Worm (Caenorhabditis elegans) whole organism, early embryonic: Measurements from ENCODE around the gene str-256.

Experiments
- B0310.2 ChIP-seq: sonication (generic microtip); optimal IDR thresholded peaks from 2 replicates; lab custom pipeline; 2016; ENCODE audit warnings: mild to moderate bottlenecking, missing genetic modification characterization, missing compliant biosample characterization
- F13C5.2 ChIP-seq: sonication (generic microtip); optimal IDR thresholded peaks from 2 replicates; lab custom pipeline; 2017; ENCODE audit warnings: mild to moderate bottlenecking, missing genetic modification characterization, inconsistent platforms, missing compliant biosample characterization
- aly-1 ChIP-seq: sonication (generic microtip); optimal IDR thresholded peaks from 2 replicates; lab custom pipeline; 2016; ENCODE audit warnings: missing genetic modification characterization, missing compliant biosample characterization
- ama-1 ChIP-seq: fragments of 150-350 bp; optimal IDR thresholded peaks from 2 replicates; lab custom pipeline; 2014
- ceh-13 ChIP-seq: fragments of 200-800 bp; sonication (Bioruptor generic); optimal IDR thresholded peaks from 2 replicates; lab custom pipeline; 2018; ENCODE audit warnings: mild to moderate bottlenecking, missing genetic modification characterization, missing compliant biosample characterization
- ceh-36 ChIP-seq: sonication (generic microtip); optimal IDR thresholded peaks from 2 replicates; lab custom pipeline; 2016; ENCODE audit warnings: missing genetic modification characterization, inconsistent platforms, missing compliant biosample characterization
- ets-7 ChIP-seq: sonication (generic microtip); optimal IDR thresholded peaks from 2 replicates; lab custom pipeline; 2016; ENCODE audit warnings: missing genotype, missing genetic modification characterization, missing compliant biosample characterization
- flt-1 ChIP-seq: fragments of 200-800 bp; sonication (Bioruptor generic); IDR thresholded peaks from 2 replicates; pipeline ENCODE4 v1.3.6; 2022; ENCODE audit warnings: missing genetic modification characterization, missing compliant biosample characterization
- hmbx-1 ChIP-seq: sonication (generic microtip); optimal IDR thresholded peaks from 2 replicates; lab custom pipeline; 2016; ENCODE audit warnings: mild to moderate bottlenecking, missing genetic modification characterization, missing compliant biosample characterization
- hmg-4 ChIP-seq: fragments of 200-800 bp; sonication (Bioruptor generic); optimal IDR thresholded peaks from 2 replicates; lab custom pipeline; 2018; ENCODE audit warnings: mild to moderate bottlenecking, missing genetic modification characterization, missing compliant biosample characterization
- pes-1 ChIP-seq: fragments of 200-800 bp; sonication (Bioruptor generic); IDR thresholded peaks from 2 replicates; pipeline ENCODE4 v1.3.6; 2022; ENCODE audit warnings: missing genetic modification reagents, missing genetic modification characterization, missing compliant biosample characterization
- scrt-1 ChIP-seq: fragments of 200-800 bp; sonication (Bioruptor generic); IDR thresholded peaks from 2 replicates; pipeline ENCODE4 v1.3.6; 2022; ENCODE audit warnings: missing genetic modification characterization, missing compliant biosample characterization
- sea-1 ChIP-seq: fragments of 200-800 bp; sonication (Bioruptor generic); conservative IDR thresholded peaks from 2 replicates; pipeline ENCODE4 v1.3.6; 2022; ENCODE audit warnings: missing genetic modification characterization, missing compliant biosample characterization
- tbx-11 ChIP-seq: fragments of 200-800 bp; sonication (Bioruptor generic); IDR thresholded peaks from 2 replicates; pipeline ENCODE4 v1.3.6; 2022; ENCODE audit warnings: missing genetic modification characterization, missing compliant biosample characterization
- tbx-37 ChIP-seq: fragments of 200-800 bp; sonication (Bioruptor generic); conservative IDR thresholded peaks from 2 replicates; pipeline ENCODE4 v1.3.6; 2022; ENCODE audit warnings: missing genetic modification reagents, missing genetic modification characterization, missing compliant biosample characterization
- tra-4 ChIP-seq: sonication (generic microtip); optimal IDR thresholded peaks from 2 replicates; lab custom pipeline; 2017; ENCODE audit warnings: missing genetic modification characterization, missing compliant biosample characterization

The str-256 gene

DNA sequence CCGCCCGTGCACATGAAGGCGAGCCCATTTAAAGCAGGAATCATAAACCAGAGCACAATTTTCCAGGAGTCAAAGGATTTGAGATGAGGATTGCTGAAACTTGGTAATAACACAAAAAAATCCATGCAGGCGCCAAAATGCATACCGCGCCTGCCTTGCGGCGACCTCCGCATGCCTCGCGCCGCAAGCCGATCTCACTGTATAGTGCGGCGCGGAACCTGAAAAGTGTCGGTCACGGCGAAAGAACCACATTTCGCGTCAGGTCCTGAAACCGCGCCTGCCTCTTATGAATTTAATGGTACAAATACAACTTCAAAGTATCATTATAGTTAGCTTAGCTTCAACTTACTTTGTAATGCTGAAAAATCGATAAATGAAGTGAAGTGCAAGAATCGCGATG is 595 bp downstream of the str-256 start:
- TF ChIP-seq F13C5.2 (tag; lab: Kevin White, UChicago), result no peak
- TF ChIP-seq sea-1 (GFP tag; lab: Robert Waterston, UW), result no peak
- TF ChIP-seq tbx-11 (GFP tag; lab: Robert Waterston, UW), result no peak
- TF ChIP-seq B0310.2 (tag; lab: Kevin White, UChicago), result no peak
- TF ChIP-seq ets-7 (tag; lab: Kevin White, UChicago), result no peak
- TF ChIP-seq ama-1, result no peak
- TF ChIP-seq tbx-37, result no peak
- no peak for TF ChIP-seq scrt-1
- no peak for TF ChIP-seq ceh-13
- no peak for TF ChIP-seq aly-1 (tag; lab: Kevin White, UChicago)
- no peak for TF ChIP-seq hmbx-1 (tag; lab: Kevin White, UChicago)
- no peak for TF ChIP-seq hmg-4 (GFP tag; lab: Kevin White, UChicago)
- TF ChIP-seq flt-1 (GFP tag; lab: Robert Waterston, UW), result no peak
- no peak for TF ChIP-seq pes-1 (GFP tag; lab: Robert Waterston, UW)
- TF ChIP-seq ceh-36, result no peak
- no peak for TF ChIP-seq tra-4 (tag; lab: Kevin White, UChicago)

DNA sequence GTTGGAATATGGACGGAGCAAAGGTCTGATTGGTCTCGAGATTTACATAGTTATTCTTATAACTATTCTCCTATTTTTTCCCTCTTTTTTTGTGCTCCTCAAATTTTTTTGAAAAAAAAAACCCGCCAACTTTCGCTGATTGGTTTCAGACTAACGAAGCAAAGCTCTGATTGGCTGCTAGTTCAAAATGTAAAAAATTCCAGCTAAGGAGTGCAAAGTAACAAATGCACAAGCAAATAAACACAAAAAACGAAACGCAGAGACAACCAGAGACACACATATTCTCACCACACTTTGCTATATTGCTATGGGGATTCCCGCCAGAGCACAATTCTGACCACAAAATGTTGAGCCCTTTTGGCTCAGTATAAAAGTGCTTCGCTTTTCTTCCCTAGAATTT is 3.7 kb downstream of the str-256 start, which contains the start of gene T01G6.1:
T01G6.1 (plus strand) TSS at position 301 of the 400 bp plus-strand sequence.
- TF ChIP-seq ets-7 (tag; lab: Kevin White, UChicago) (no peak), tbx-37 (no peak), ceh-13 (no peak), tbx-11 (GFP tag; lab: Robert Waterston, UW) (no peak)

DNA sequence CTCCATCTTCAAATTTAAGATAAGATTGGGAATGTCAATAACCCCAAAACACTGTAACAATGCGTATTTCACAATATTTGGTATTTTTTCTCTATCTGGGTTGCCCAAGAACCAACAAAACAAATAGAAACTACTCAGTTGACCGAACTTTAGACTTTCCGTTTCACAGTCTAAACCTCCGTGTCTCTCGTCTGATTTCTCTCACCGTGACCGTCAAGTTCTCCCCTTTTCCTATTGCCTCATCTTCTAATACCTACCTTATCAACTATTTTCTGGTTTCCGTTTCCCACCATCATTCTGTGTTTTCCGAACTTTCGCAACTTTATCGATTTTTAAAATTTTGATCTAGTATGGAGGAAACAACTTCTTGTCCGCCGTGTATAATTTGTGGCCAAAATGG is 6.8 kb downstream of the str-256 start, which contains the start of gene nhr-131:
nhr-131 (plus strand) TSS at position 87 of the 400 bp plus-strand sequence.
- no peak for TF ChIP-seq hmbx-1 (tag; lab: Kevin White, UChicago)
- TF ChIP-seq tbx-37, result no peak
- no peak for TF ChIP-seq tbx-11 (GFP tag; lab: Robert Waterston, UW)
- TF ChIP-seq scrt-1, result no peak
- no peak for TF ChIP-seq flt-1 (GFP tag; lab: Robert Waterston, UW)
- no peak for TF ChIP-seq sea-1 (GFP tag; lab: Robert Waterston, UW)
- no peak for TF ChIP-seq aly-1 (tag; lab: Kevin White, UChicago)

DNA sequence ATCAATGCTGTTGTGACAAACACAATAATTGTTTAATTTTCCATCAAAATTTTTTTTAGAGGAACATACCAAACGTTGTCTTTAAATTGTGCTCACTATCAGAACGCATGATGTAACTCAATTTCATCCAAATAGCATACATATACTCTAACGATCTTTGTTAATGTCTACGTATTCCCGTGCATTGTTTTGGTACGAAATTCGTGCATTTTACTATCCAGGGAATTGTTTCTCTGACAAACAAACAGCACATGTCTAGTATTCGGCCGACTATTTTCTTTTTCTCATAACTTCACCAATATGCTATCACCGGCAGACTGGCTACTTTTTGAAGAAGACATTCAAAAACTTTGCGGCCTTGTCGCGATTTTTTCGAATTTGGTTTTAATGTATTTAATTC is 9.7 kb downstream of the str-256 start, which contains the start of gene str-196:
str-196 (plus strand) TSS at position 301 of the 400 bp plus-strand sequence.
- TF ChIP-seq tbx-37, result no peak
- no peak for TF ChIP-seq ama-1

DNA sequence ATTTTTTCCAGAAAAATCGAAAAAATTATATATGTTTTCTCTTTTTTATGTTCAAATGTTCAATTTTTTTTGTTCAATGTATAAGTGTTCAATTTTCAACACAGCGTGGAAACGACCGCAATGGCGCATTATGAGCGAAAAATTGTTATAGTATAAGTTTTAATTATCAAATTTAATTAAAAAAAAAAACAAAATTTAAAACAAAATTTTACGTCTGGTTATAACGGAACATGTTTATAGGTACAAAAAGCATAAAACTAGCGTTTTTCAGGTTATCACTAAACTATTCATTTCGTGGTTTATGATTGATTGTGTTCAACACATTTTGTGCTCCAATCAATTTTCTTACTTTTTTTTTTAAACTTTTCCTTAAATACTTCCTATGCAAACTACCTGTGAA is 11.8 kb downstream of the str-256 start, which contains the start of gene nhr-106:
nhr-106 (plus strand) TSS at position 301 of the 400 bp plus-strand sequence.
- TF ChIP-seq hmbx-1 (tag; lab: Kevin White, UChicago) (no peak), tbx-37 (no peak), aly-1 (tag; lab: Kevin White, UChicago) (no peak)

DNA sequence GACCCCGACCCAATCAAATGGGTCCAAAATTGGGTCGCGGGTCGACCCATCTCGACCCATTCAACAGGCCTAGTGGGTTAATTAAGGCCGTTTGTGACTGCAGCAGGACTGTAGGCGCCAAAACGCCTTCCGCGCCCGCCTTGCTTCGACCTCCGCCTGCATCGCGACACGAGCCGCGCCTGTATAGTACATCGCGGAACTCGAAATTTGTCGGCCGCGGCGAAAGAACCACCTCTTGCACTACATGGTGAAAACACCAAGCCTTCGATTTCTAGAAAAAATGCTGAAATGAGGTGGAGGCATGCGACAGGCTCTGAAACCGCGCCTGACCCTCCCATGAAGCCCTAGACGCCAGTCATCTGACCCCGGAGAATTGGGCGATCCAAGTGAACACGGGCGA is 13.2 kb downstream of the str-256 start:
- TF ChIP-seq aly-1 (tag; lab: Kevin White, UChicago) (no peak), pes-1 (GFP tag; lab: Robert Waterston, UW) (no peak), hmbx-1 (tag; lab: Kevin White, UChicago) (no peak), tbx-11 (GFP tag; lab: Robert Waterston, UW) (no peak), flt-1 (GFP tag; lab: Robert Waterston, UW) (no peak), ama-1 (no peak), F13C5.2 (tag; lab: Kevin White, UChicago) (no peak), tra-4 (tag; lab: Kevin White, UChicago) (no peak), tbx-37 (no peak), ceh-13 (no peak)

DNA sequence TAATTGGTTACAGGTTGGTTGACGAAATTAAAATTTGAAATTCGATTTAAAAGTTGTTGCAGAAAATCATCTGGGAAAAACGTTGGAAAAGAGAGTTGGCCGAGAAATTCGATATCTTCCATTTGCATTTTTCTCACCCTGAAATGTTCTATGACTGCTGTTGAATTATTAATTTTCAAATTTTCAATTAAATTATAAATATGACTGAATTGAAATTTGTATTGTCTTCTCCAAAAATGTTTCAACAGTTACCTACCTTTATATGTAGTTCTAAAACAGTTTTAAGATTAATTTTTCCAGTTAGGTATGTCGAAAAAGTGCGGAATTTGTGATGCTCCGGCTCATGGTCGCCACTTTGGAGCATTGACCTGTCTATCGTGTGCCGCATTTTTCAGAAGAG is 14.4 kb downstream of the str-256 start, which contains the start of gene nhr-211:
nhr-211 (plus strand) TSS at position 301 of the 400 bp plus-strand sequence.
- TF ChIP-seq hmbx-1 (tag; lab: Kevin White, UChicago), result no peak

DNA sequence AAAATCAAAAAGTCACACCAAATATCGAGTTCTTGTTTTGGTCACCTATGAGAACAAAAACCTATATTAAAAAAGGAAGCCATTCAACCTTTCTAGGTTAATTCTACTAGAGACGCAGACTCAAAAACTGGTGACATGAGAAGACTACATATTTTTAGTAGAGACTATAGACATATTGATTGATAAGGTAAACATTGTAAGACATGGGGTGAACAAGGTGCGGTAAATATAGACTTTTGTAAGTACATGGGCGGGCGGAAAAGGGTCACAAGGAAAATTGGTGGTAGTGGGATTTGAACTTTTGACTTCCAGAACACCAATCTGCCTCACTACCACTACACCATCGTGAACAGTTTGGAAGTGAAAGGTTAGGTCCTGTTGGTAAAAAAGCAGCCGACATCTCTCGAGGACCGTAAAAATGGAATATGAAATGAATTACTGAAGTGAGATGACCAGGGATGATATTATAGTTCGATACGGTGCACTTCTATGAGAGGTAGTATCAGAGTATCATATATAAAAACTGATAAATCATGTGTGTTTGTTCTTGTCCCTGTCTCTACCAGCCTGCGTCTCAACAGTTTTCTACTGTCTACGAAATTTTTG is 16.7 kb downstream of the str-256 start, which contains the start of gene nhr-212:
nhr-212 (plus strand) TSS at position 573 of the 606 bp plus-strand sequence.
- TF ChIP-seq flt-1 (GFP tag; lab: Robert Waterston, UW) (no peak), pes-1 (GFP tag; lab: Robert Waterston, UW) (no peak), tbx-11 (GFP tag; lab: Robert Waterston, UW) (no peak), ceh-13 (no peak), scrt-1 (no peak), B0310.2 (tag; lab: Kevin White, UChicago) (no peak), ets-7 (tag; lab: Kevin White, UChicago) (no peak), hmbx-1 (tag; lab: Kevin White, UChicago) (no peak), tbx-37 (no peak)

DNA sequence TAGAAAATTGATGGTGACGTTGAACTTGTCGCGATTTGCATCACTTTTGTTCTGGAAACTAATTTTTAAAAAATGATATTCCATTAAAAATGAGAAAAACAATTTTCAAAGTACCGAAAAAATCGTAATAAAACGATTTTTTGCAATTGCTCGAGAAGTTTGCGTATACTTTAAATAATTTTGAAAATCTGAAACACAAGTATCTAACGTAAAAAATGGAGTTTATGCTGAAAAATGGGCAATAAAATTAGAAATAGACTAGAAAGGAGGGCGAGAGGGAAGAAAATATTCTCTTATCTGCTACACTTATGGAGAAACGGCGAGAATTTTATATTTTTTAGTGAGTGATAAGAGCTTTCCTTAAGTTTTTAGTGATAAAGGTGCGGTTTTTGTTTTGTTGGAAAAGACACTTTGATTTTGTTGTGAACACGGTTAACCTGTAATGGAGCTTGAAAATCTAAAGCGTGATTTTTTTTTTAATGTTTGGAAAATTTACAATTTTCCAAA is 17.8 kb downstream of the str-256 start, which contains the start of gene nhr-130:
nhr-130 (minus strand) TSS at position 51 of the 507 bp plus-strand sequence.
- TF ChIP-seq F13C5.2 (tag; lab: Kevin White, UChicago) (no peak), aly-1 (tag; lab: Kevin White, UChicago) (no peak), scrt-1 (no peak), pes-1 (GFP tag; lab: Robert Waterston, UW) (no peak), tbx-37 (no peak), ets-7 (tag; lab: Kevin White, UChicago) (no peak), hmg-4 (GFP tag; lab: Kevin White, UChicago) (no peak), hmbx-1 (tag; lab: Kevin White, UChicago) (no peak), ceh-36 (no peak)
